Worm (Caenorhabditis elegans): Measurements from ENCODE around the gene ckc-1.

The ckc-1 gene

ce11 chrX:3628016-3628415 lies 51.6 kb downstream of the ckc-1 start, which contains the start of gene vep-2:
Gene vep-2, plus strand, starts transcription at chrX:3628316.
- no peak for TF ChIP-seq R02D3.7 (tag; optimal IDR thresholded peaks at IDR 0.05)
- no peak for TF ChIP-seq nhr-12 (tag; optimal IDR thresholded peaks at IDR 0.05)
- no peak for TF ChIP-seq aly-2 (tag; optimal IDR thresholded peaks at IDR 0.05)
- no peak for TF ChIP-seq egl-27 (tag; optimal IDR thresholded peaks at IDR 0.05)
- TF ChIP-seq lin-39 (tag; optimal IDR thresholded peaks at IDR 0.05), result no peak
- no peak for TF ChIP-seq pha-4 (tag; optimal IDR thresholded peaks at IDR 0.05)
- TF ChIP-seq nhr-77 (tag; optimal IDR thresholded peaks at IDR 0.05), result no peak
- no peak for TF ChIP-seq ama-1 (optimal IDR thresholded peaks at IDR 0.05)
- no peak for TF ChIP-seq tbx-2 (tag; optimal IDR thresholded peaks at IDR 0.05)
- no peak for TF ChIP-seq lin-15B (tag; optimal IDR thresholded peaks at IDR 0.05)
- no peak for TF ChIP-seq mml-1 (tag; optimal IDR thresholded peaks at IDR 0.05)
- no peak for TF ChIP-seq nhr-25 (tag; optimal IDR thresholded peaks at IDR 0.05)
- no peak for TF ChIP-seq nhr-23 (tag; optimal IDR thresholded peaks at IDR 0.05)
- TF ChIP-seq nhr-28 (tag; optimal IDR thresholded peaks at IDR 0.05), result no peak
- TF ChIP-seq nhr-67 (tag; optimal IDR thresholded peaks at IDR 0.05), result no peak
- TF ChIP-seq nhr-76 (tag; optimal IDR thresholded peaks at IDR 0.05), result no peak

Measured in whole organism, L3 larva.